Fruit fly (Drosophila melanogaster) whole organism, embryonic: Measurements from ENCODE around the gene CG15347.

Experiments
- Antp ChIP-seq: fragments of 200-800 bp; sonication (Bioruptor generic); optimal IDR thresholded peaks from 3 replicates; lab custom pipeline; 2016; ENCODE audit warnings: missing biosample characterization, missing genetic modification characterization
- CG11696 ChIP-seq: fragments of 200-800 bp; sonication (Bioruptor generic); IDR thresholded peaks from 2 replicates; pipeline ENCODE4 v1.3.6; 2022; ENCODE audit warnings: missing biosample characterization, missing genetic modification characterization
- CG13894 ChIP-seq: fragments of 200-800 bp; sonication (Bioruptor generic); optimal IDR thresholded peaks from 3 replicates; lab custom pipeline; 2018; ENCODE audit warnings: missing biosample characterization, mild to moderate bottlenecking, missing genetic modification characterization, moderate library complexity
- CG14014 ChIP-seq: fragments of 200-800 bp; sonication (Bioruptor generic); IDR thresholded peaks from 2 replicates; pipeline ENCODE4 v1.3.6; 2022; ENCODE audit warnings: missing biosample characterization, missing genetic modification characterization
- CG14667 ChIP-seq: fragments of 200-800 bp; sonication (Bioruptor generic); IDR thresholded peaks from 2 replicates; pipeline ENCODE4 v1.3.6; 2022; ENCODE audit warnings: missing biosample characterization, missing genetic modification characterization
- CG14710 ChIP-seq: fragments of 200-800 bp; sonication (Bioruptor generic); optimal IDR thresholded peaks from 3 replicates; lab custom pipeline; 2019; ENCODE audit warnings: missing biosample characterization, mild to moderate bottlenecking, missing genetic modification characterization, moderate library complexity
- CG15601 ChIP-seq: fragments of 200-800 bp; sonication (Bioruptor generic); optimal IDR thresholded peaks from 3 replicates; lab custom pipeline; 2019; ENCODE audit warnings: missing biosample characterization, mild to moderate bottlenecking, missing genetic modification characterization, moderate library complexity
- CG17328 ChIP-seq: fragments of 200-800 bp; sonication (Bioruptor generic); IDR thresholded peaks from 2 replicates; pipeline ENCODE4 v1.3.6; 2022; ENCODE audit warnings: missing biosample characterization, missing genetic modification characterization
- CG17829 ChIP-seq: fragments of 200-800 bp; optimal IDR thresholded peaks from 2 replicates; lab custom pipeline; 2019; ENCODE audit warnings: missing biosample characterization, mild to moderate bottlenecking, missing genetic modification characterization, moderate library complexity
- CG1832 ChIP-seq: fragments of 200-800 bp; sonication (Bioruptor generic); optimal IDR thresholded peaks from 2 replicates; lab custom pipeline; 2017; ENCODE audit warnings: missing biosample characterization, mild to moderate bottlenecking, missing genetic modification characterization, inconsistent platforms
- CG18476 ChIP-seq: fragments of 200-800 bp; sonication (Bioruptor generic); optimal IDR thresholded peaks from 2 replicates; lab custom pipeline; 2016; ENCODE audit warnings: missing biosample characterization, mild to moderate bottlenecking, missing genetic modification characterization
- CG2129 ChIP-seq: fragments of 200-800 bp; sonication (Bioruptor generic); IDR thresholded peaks from 2 replicates; pipeline ENCODE4 v1.3.6; 2022; ENCODE audit warnings: missing biosample characterization, missing genetic modification characterization; ENCODE audit not compliant: partially characterized antibody
- CG31224 ChIP-seq: fragments of 200-800 bp; sonication (Bioruptor generic); IDR thresholded peaks from 2 replicates; pipeline ENCODE4 v1.3.6; 2022; ENCODE audit warnings: missing biosample characterization, missing genetic modification characterization
- CG31388 ChIP-seq: fragments of 200-800 bp; sonication (Bioruptor generic); optimal IDR thresholded peaks from 2 replicates; lab custom pipeline; 2016; ENCODE audit warnings: missing biosample characterization, missing genetic modification characterization
- CG33213 ChIP-seq: fragments of 200-800 bp; sonication (Bioruptor generic); optimal IDR thresholded peaks from 3 replicates; lab custom pipeline; 2016; ENCODE audit warnings: missing biosample characterization, missing genetic modification characterization
- CG3407 ChIP-seq: fragments of 200-800 bp; sonication (Bioruptor generic); optimal IDR thresholded peaks from 2 replicates; lab custom pipeline; 2018; ENCODE audit warnings: missing biosample characterization, mild to moderate bottlenecking, missing genetic modification characterization
- CG5180 ChIP-seq: fragments of 200-800 bp; sonication (Bioruptor generic); optimal IDR thresholded peaks from 3 replicates; lab custom pipeline; 2017; ENCODE audit warnings: missing biosample characterization, missing genetic modification characterization, mild to moderate bottlenecking, moderate library complexity, missing genetic modification reagents
- CG5953 ChIP-seq: fragments of 200-800 bp; sonication (Bioruptor generic); IDR thresholded peaks from 2 replicates; pipeline ENCODE4 v1.3.6; 2022; ENCODE audit warnings: missing biosample characterization, missing genetic modification characterization
- CG7928 ChIP-seq: fragments of 200-800 bp; sonication (Bioruptor generic); optimal IDR thresholded peaks from 2 replicates; lab custom pipeline; 2017; ENCODE audit warnings: missing biosample characterization, mild to moderate bottlenecking, missing genetic modification characterization
- CHES-1-like ChIP-seq: fragments of 200-800 bp; sonication (Bioruptor generic); optimal IDR thresholded peaks from 2 replicates; lab custom pipeline; 2016; ENCODE audit warnings: missing biosample characterization, missing genetic modification characterization
- CTCF ChIP-seq: fragments of 200-800 bp; sonication (Bioruptor generic); optimal IDR thresholded peaks from 2 replicates; lab custom pipeline; 2017; ENCODE audit warnings: missing biosample characterization, mild to moderate bottlenecking, missing genetic modification characterization, moderate library complexity
- Dad ChIP-seq: fragments of 200-800 bp; sonication (Bioruptor generic); optimal IDR thresholded peaks from 3 replicates; lab custom pipeline; 2016; ENCODE audit warnings: missing biosample characterization, missing genetic modification characterization
- Doc2 ChIP-seq: fragments of 200-800 bp; sonication (Bioruptor generic); IDR thresholded peaks from 2 replicates; pipeline ENCODE4 v1.3.6; 2022; ENCODE audit warnings: missing biosample characterization, missing genetic modification characterization
- Drgx ChIP-seq: fragments of 200-800 bp; sonication (Bioruptor generic); IDR thresholded peaks from 2 replicates; pipeline ENCODE4 v1.3.6; 2022; ENCODE audit warnings: missing biosample characterization, missing genetic modification characterization
- Ets65A ChIP-seq: fragments of 200-800 bp; sonication (Bioruptor generic); peaks from one replicate; lab custom pipeline; 2016; ENCODE audit warnings: missing biosample characterization, missing genetic modification characterization
- Ets97D ChIP-seq: fragments of 200-800 bp; sonication (Bioruptor generic); optimal IDR thresholded peaks from 3 replicates; lab custom pipeline; 2016; ENCODE audit warnings: missing biosample characterization, missing genetic modification characterization
- HLH3B ChIP-seq: fragments of 200-800 bp; sonication (Bioruptor generic); IDR thresholded peaks from 2 replicates; pipeline ENCODE4 v1.3.6; 2022; ENCODE audit warnings: missing biosample characterization, missing genetic modification characterization
- HLH54F ChIP-seq: fragments of 200-800 bp; sonication (Bioruptor generic); optimal IDR thresholded peaks from 3 replicates; lab custom pipeline; 2016; ENCODE audit warnings: missing biosample characterization, missing genetic modification characterization
- Hmx ChIP-seq: fragments of 200-800 bp; sonication (Bioruptor generic); optimal IDR thresholded peaks from 2 replicates; lab custom pipeline; 2016; ENCODE audit warnings: missing biosample characterization, missing genetic modification characterization
- Jarid2 ChIP-seq: fragments of 200-800 bp; sonication (Bioruptor generic); optimal IDR thresholded peaks from 3 replicates; lab custom pipeline; 2017; ENCODE audit warnings: mild to moderate bottlenecking, missing biosample characterization, missing genetic modification reagents, missing genetic modification characterization
- MESR4 ChIP-seq: fragments of 200-800 bp; sonication (Bioruptor generic); optimal IDR thresholded peaks from 2 replicates; lab custom pipeline; 2018; ENCODE audit warnings: missing biosample characterization, mild to moderate bottlenecking, missing genetic modification characterization, moderate library complexity
- Nf-YA ChIP-seq: fragments of 200-800 bp; sonication (Bioruptor generic); IDR thresholded peaks from 2 replicates; pipeline ENCODE4 v1.3.6; 2022; ENCODE audit warnings: missing biosample characterization, missing genetic modification characterization
- Ptx1 ChIP-seq: fragments of 200-800 bp; sonication (Bioruptor generic); IDR thresholded peaks from 2 replicates; pipeline ENCODE4 v1.3.6; 2022; ENCODE audit warnings: missing biosample characterization, missing genetic modification characterization
- Trl ChIP-seq, 3 experiments: fragments of >200 bp in 2 of 3; fragments of 200-800 bp in 1 of 3; sonication (Bioruptor generic) in 1 of 3; optimal IDR thresholded peaks; 2 replicates in 1 of 3; 3 replicates in 2 of 3; lab custom pipeline; 2016 to 2017; ENCODE audit warnings: missing biosample characterization in 1 of 3, missing genetic modification characterization in 1 of 3
- Usf ChIP-seq: fragments of 200-800 bp; sonication (Bioruptor generic); optimal IDR thresholded peaks from 2 replicates; lab custom pipeline; 2017; ENCODE audit warnings: missing genotype, missing biosample characterization, missing genetic modification characterization
- aop ChIP-seq: fragments of 200-800 bp; sonication (Bioruptor generic); IDR thresholded peaks from 2 replicates; pipeline ENCODE4 v1.3.6; 2022; ENCODE audit warnings: missing biosample characterization, missing genetic modification characterization
- cad ChIP-seq: fragments of >200 bp; optimal IDR thresholded peaks from 2 replicates; lab custom pipeline; 2017; ENCODE audit warnings: missing biosample characterization, missing genetic modification characterization
- fru ChIP-seq: fragments of >200 bp; optimal IDR thresholded peaks from 2 replicates; lab custom pipeline; 2017
- grau ChIP-seq: fragments of 200-800 bp; optimal IDR thresholded peaks from 3 replicates; lab custom pipeline; 2019; ENCODE audit warnings: missing biosample characterization, mild to moderate bottlenecking, missing genetic modification characterization, moderate library complexity
- mam ChIP-seq: fragments of 200-800 bp; sonication (Bioruptor generic); optimal IDR thresholded peaks from 3 replicates; lab custom pipeline; 2016; ENCODE audit warnings: missing biosample characterization, missing genetic modification characterization
- mirr ChIP-seq: fragments of 200-800 bp; sonication (Bioruptor generic); optimal IDR thresholded peaks from 3 replicates; lab custom pipeline; 2018; ENCODE audit warnings: missing biosample characterization, mild to moderate bottlenecking, missing genetic modification characterization
- nom ChIP-seq: fragments of 200-800 bp; sonication (Bioruptor generic); optimal IDR thresholded peaks from 2 replicates; lab custom pipeline; 2017; ENCODE audit warnings: missing biosample characterization, missing genetic modification characterization, mild to moderate bottlenecking, moderate library complexity, missing genetic modification reagents
- oc ChIP-seq: fragments of 200-800 bp; sonication (Bioruptor generic); optimal IDR thresholded peaks from 2 replicates; lab custom pipeline; 2018; ENCODE audit warnings: missing biosample characterization, mild to moderate bottlenecking, missing genetic modification characterization, moderate library complexity
- p53 ChIP-seq: fragments of 200-800 bp; sonication (Bioruptor generic); optimal IDR thresholded peaks from 2 replicates; lab custom pipeline; 2016; ENCODE audit warnings: missing biosample characterization, missing genetic modification characterization
- pb ChIP-seq: fragments of 200-800 bp; sonication (Bioruptor generic); optimal IDR thresholded peaks from 3 replicates; lab custom pipeline; 2016; ENCODE audit warnings: missing biosample characterization, missing genetic modification characterization
- pnt ChIP-seq: fragments of 200-800 bp; sonication (Bioruptor generic); optimal IDR thresholded peaks from 3 replicates; lab custom pipeline; 2016; ENCODE audit warnings: missing biosample characterization, missing genetic modification characterization
- ranshi ChIP-seq: fragments of 200-800 bp; sonication (Bioruptor generic); IDR thresholded peaks from 2 replicates; pipeline ENCODE4 v1.3.6; 2022; ENCODE audit warnings: missing biosample characterization, missing genetic modification characterization
- shn ChIP-seq: fragments of 200-800 bp; sonication (Bioruptor generic); optimal IDR thresholded peaks from 3 replicates; lab custom pipeline; 2016; ENCODE audit warnings: missing biosample characterization, missing genetic modification characterization
- sob ChIP-seq: fragments of 200-800 bp; sonication (Bioruptor generic); IDR thresholded peaks from 2 replicates; pipeline ENCODE4 v1.3.6; 2022; ENCODE audit warnings: missing biosample characterization, missing genetic modification characterization
- tll ChIP-seq, 2 experiments: fragments of 200-800 bp in 1 of 2; fragments of >200 bp in 1 of 2; sonication (Bioruptor generic) in 1 of 2; optimal IDR thresholded peaks; 2 replicates each; lab custom pipeline; 2017 to 2019; ENCODE audit warnings: missing biosample characterization in 2 of 2, missing genetic modification characterization in 2 of 2, mild to moderate bottlenecking in 1 of 2, moderate library complexity in 1 of 2
- trh ChIP-seq: fragments of 200-800 bp; sonication (Bioruptor generic); optimal IDR thresholded peaks from 2 replicates; lab custom pipeline; 2016; ENCODE audit warnings: missing biosample characterization, missing genetic modification characterization
- tup ChIP-seq: fragments of 200-800 bp; sonication (Bioruptor generic); optimal IDR thresholded peaks from 2 replicates; lab custom pipeline; 2016; ENCODE audit warnings: missing biosample characterization, mild to moderate bottlenecking, missing genetic modification characterization, moderate library complexity
- zen2 ChIP-seq: fragments of 200-800 bp; sonication (Bioruptor generic); IDR thresholded peaks from 3 replicates; pipeline ENCODE4 v1.3.6; 2022; ENCODE audit warnings: missing biosample characterization, missing genetic modification characterization; ENCODE audit not compliant: partially characterized antibody

Gene CG15347

DNA sequence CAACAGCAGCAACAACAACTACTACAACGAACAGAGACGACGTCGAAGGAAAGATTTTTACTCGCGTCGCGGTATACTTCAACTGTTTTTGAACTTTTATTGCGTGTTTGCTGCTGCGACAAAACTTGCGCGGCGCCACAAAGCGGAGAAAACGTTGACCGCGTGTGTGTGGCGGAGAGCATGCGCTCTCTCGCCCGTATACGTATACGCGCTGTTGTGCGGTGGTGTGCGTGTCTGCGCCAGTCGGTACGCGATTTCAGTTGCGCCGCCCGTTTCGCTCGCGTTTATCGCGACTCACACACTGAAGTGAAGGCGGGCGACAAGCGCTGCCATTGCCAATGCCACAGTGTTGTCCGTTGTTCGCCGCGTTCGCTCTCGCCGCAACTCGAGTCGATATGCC lies 50.9 kb downstream of the CG15347 start (continued):
- TF ChIP-seq zen2 (GFP tag; lab: Robert Waterston, UW) (no peak), CG17829 (tag; lab: Kevin White, UChicago) (peak; percentile 50), Ets65A (GFP tag; lab: Kevin White, UChicago) (no peak), shn (GFP tag; lab: Kevin White, UChicago) (no peak), CG31224 (GFP tag; lab: Robert Waterston, UW) (peak; percentile 78), tup (no peak), aop (GFP tag; lab: Robert Waterston, UW) (no peak), cad (GFP tag; lab: Kevin White, UChicago) (no peak), grau (tag; lab: Kevin White, UChicago) (peak; percentile 39), Dad (GFP tag; lab: Kevin White, UChicago) (no peak), p53 (GFP tag; lab: Kevin White, UChicago) (no peak), CG15601 (peak; percentile 26), CTCF (GFP tag; lab: Kevin White, UChicago) (peak; percentile 44), CG1832 (GFP tag; lab: Kevin White, UChicago) (no peak), trh (no peak), CG14710 (tag; lab: Kevin White, UChicago) (no peak), pb (GFP tag; lab: Kevin White, UChicago) (no peak), pnt (GFP tag; lab: Kevin White, UChicago) (no peak), fru (no peak), CG31388 (no peak), CG5180 (GFP tag; lab: Kevin White, UChicago) (no peak), Ptx1 (GFP tag; lab: Robert Waterston, UW) (no peak), Jarid2 (GFP tag; lab: Kevin White, UChicago) (no peak), CG11696 (no peak), HLH54F (GFP tag; lab: Kevin White, UChicago) (no peak), CG13894 (peak; percentile 87), Ets97D (no peak), Usf (GFP tag; lab: Kevin White, UChicago) (no peak), CG14667 (GFP tag; lab: Robert Waterston, UW) (no peak), HLH3B (peak; percentile 75; the same call in 1 of the 2 replicates), CG3407 (GFP tag; lab: Kevin White, UChicago) (no peak), CG7928 (GFP tag; lab: Kevin White, UChicago) (no peak), Antp (GFP tag; lab: Kevin White, UChicago) (no peak), Drgx (GFP tag; lab: Robert Waterston, UW) (peak; percentile 97), ranshi (GFP tag; lab: Robert Waterston, UW) (peak; percentile 41; the same call in 1 of the 2 replicates), CHES-1-like (GFP tag; lab: Kevin White, UChicago) (no peak), tll (GFP tag; optimal IDR thresholded peaks at IDR 0.05; lab: Kevin White, UChicago) (no peak), CG14014 (GFP tag; lab: Robert Waterston, UW) (peak; percentile 88; the same call in 1 of the 2 replicates), CG5953 (GFP tag; lab: Robert Waterston, UW) (no peak; the same call in 1 of the 2 replicates), CG18476 (GFP tag; lab: Kevin White, UChicago) (no peak), Hmx (GFP tag; lab: Kevin White, UChicago) (no peak), CG17328 (GFP tag; lab: Robert Waterston, UW) (peak; percentile 63; the same call in 1 of the 2 replicates), Doc2 (GFP tag; lab: Robert Waterston, UW) (no peak), CG2129 (GFP tag; lab: Robert Waterston, UW) (no peak), Trl (optimal IDR thresholded peaks at IDR 0.05; lab: Kevin White, UChicago) (peak in 1 of 2 experiments; percentile 66), Trl (GFP tag; optimal IDR thresholded peaks at IDR 0.05; lab: Kevin White, UChicago) (no peak), sob (GFP tag; lab: Robert Waterston, UW) (peak; percentile 85), mirr (peak; percentile 98), MESR4 (peak; percentile 8), mam (no peak), Nf-YA (GFP tag; lab: Robert Waterston, UW) (no peak), oc (peak; percentile 16), nom (peak; percentile 88), CG33213 (GFP tag; lab: Kevin White, UChicago) (no peak)
